Fruit fly (Drosophila melanogaster): Measurements from ENCODE around the gene CG11927.

- TF ChIP-seq Ets98B (GFP tag; IDR thresholded peaks at IDR 0.05): no peak
- TF ChIP-seq Pif1A (GFP tag; optimal IDR thresholded peaks at IDR 0.05): no peak
- TF ChIP-seq Snoo (tag; optimal IDR thresholded peaks at IDR 0.05): no peak
- TF ChIP-seq CG12605 (GFP tag; IDR thresholded peaks at IDR 0.05): no peak
These were observed 7.3 kb downstream of the CG11927 start for dm6 chr2L:4854822-4855221.

Measured in whole organism, pupa.